Fruit fly (Drosophila melanogaster) whole organism, embryonic: Measurements from ENCODE around the gene Arv1.

ENCODE experiments used
- Asciz ChIP-seq: fragments of 200-800 bp; sonication (Bioruptor generic); optimal IDR thresholded peaks from 2 replicates; lab custom pipeline; 2017; ENCODE audit warnings: missing biosample characterization, mild to moderate bottlenecking, missing genetic modification characterization, missing genetic modification reagents
- CG10321 ChIP-seq: fragments of 200-800 bp; sonication (Bioruptor generic); IDR thresholded peaks from 2 replicates; pipeline ENCODE4 v1.3.6; 2022; ENCODE audit warnings: missing biosample characterization, missing genetic modification characterization
- CG11093 ChIP-seq: fragments of 200-800 bp; sonication (Bioruptor generic); IDR thresholded peaks from 3 replicates; pipeline ENCODE4 v1.3.6; 2022; ENCODE audit warnings: missing biosample characterization, missing genetic modification characterization
- CG11560 ChIP-seq: fragments of 200-800 bp; sonication (Bioruptor generic); IDR thresholded peaks from 3 replicates; pipeline ENCODE4 v1.3.6; 2022; ENCODE audit warnings: missing biosample characterization, missing genetic modification characterization
- CG11695 ChIP-seq: fragments of 200-800 bp; sonication (Bioruptor generic); IDR thresholded peaks from 3 replicates; pipeline ENCODE4 v1.3.6; 2022; ENCODE audit warnings: missing biosample characterization, missing genetic modification characterization
- CG12659 ChIP-seq: fragments of 200-800 bp; sonication (Bioruptor generic); optimal IDR thresholded peaks from 3 replicates; lab custom pipeline; 2017; ENCODE audit warnings: mild to moderate bottlenecking, missing biosample characterization, missing genetic modification reagents, missing genetic modification characterization
- CG13287 ChIP-seq: fragments of 200-800 bp; sonication (Bioruptor generic); IDR thresholded peaks from 2 replicates; pipeline ENCODE4 v1.3.6; 2022; ENCODE audit warnings: missing biosample characterization, missing genetic modification characterization; ENCODE audit not compliant: partially characterized antibody
- CG13296 ChIP-seq: fragments of 200-800 bp; sonication (Bioruptor generic); optimal IDR thresholded peaks from 3 replicates; lab custom pipeline; 2018; ENCODE audit warnings: missing biosample characterization, mild to moderate bottlenecking, missing genetic modification characterization
- CG1529 ChIP-seq: fragments of 200-800 bp; sonication (Bioruptor generic); optimal IDR thresholded peaks from 3 replicates; lab custom pipeline; 2018; ENCODE audit warnings: missing biosample characterization, missing genetic modification characterization
- CG15601 ChIP-seq: fragments of 200-800 bp; sonication (Bioruptor generic); optimal IDR thresholded peaks from 3 replicates; lab custom pipeline; 2019; ENCODE audit warnings: missing biosample characterization, mild to moderate bottlenecking, missing genetic modification characterization, moderate library complexity
- CG2199 ChIP-seq: fragments of 200-800 bp; sonication (Bioruptor generic); IDR thresholded peaks from 3 replicates; pipeline ENCODE4 v1.3.6; 2022; ENCODE audit warnings: missing biosample characterization, missing genetic modification characterization
- CG31224 ChIP-seq: fragments of 200-800 bp; sonication (Bioruptor generic); IDR thresholded peaks from 2 replicates; pipeline ENCODE4 v1.3.6; 2022; ENCODE audit warnings: missing biosample characterization, missing genetic modification characterization
- CG31365 ChIP-seq: fragments of 200-800 bp; sonication (Bioruptor generic); optimal IDR thresholded peaks from 2 replicates; lab custom pipeline; 2018; ENCODE audit warnings: missing biosample characterization, mild to moderate bottlenecking, missing genetic modification characterization
- CG3163 ChIP-seq: fragments of 200-800 bp; sonication (Bioruptor generic); optimal IDR thresholded peaks from 3 replicates; lab custom pipeline; 2016; ENCODE audit warnings: missing biosample characterization, missing genetic modification characterization
- CG32532 ChIP-seq: fragments of 200-800 bp; sonication (Bioruptor generic); IDR thresholded peaks from 2 replicates; pipeline ENCODE4 v1.3.6; 2022; ENCODE audit warnings: missing biosample characterization, missing genetic modification characterization
- CG32772 ChIP-seq: fragments of 200-800 bp; sonication (Bioruptor generic); IDR thresholded peaks from 2 replicates; pipeline ENCODE4 v1.3.6; 2022; ENCODE audit warnings: missing biosample characterization, missing genetic modification characterization
- CG42726 ChIP-seq: fragments of 200-800 bp; sonication (Bioruptor generic); IDR thresholded peaks from 2 replicates; pipeline ENCODE4 v1.3.6; 2022; ENCODE audit warnings: missing biosample characterization, missing genetic modification characterization; ENCODE audit not compliant: partially characterized antibody
- CG5180 ChIP-seq: fragments of 200-800 bp; sonication (Bioruptor generic); optimal IDR thresholded peaks from 3 replicates; lab custom pipeline; 2017; ENCODE audit warnings: missing biosample characterization, missing genetic modification characterization, mild to moderate bottlenecking, moderate library complexity, missing genetic modification reagents
- CG6272 ChIP-seq: fragments of 200-800 bp; sonication (Bioruptor generic); IDR thresholded peaks from 2 replicates; pipeline ENCODE4 v1.3.6; 2022; ENCODE audit warnings: missing biosample characterization, missing genetic modification characterization
- CG7839 ChIP-seq: fragments of 200-800 bp; sonication (Bioruptor generic); optimal IDR thresholded peaks from 3 replicates; lab custom pipeline; 2018; ENCODE audit warnings: missing biosample characterization, mild to moderate bottlenecking, missing genetic modification characterization, moderate library complexity
- CG7928 ChIP-seq: fragments of 200-800 bp; sonication (Bioruptor generic); optimal IDR thresholded peaks from 2 replicates; lab custom pipeline; 2017; ENCODE audit warnings: missing biosample characterization, mild to moderate bottlenecking, missing genetic modification characterization
- CG8359 ChIP-seq: fragments of 200-800 bp; sonication (Bioruptor generic); optimal IDR thresholded peaks from 2 replicates; lab custom pipeline; 2017; ENCODE audit warnings: missing biosample characterization, mild to moderate bottlenecking, missing genetic modification characterization, borderline replicate concordance
- CG9437 ChIP-seq: fragments of 200-800 bp; sonication (Bioruptor generic); optimal IDR thresholded peaks from 2 replicates; lab custom pipeline; 2018; ENCODE audit warnings: missing biosample characterization, mild to moderate bottlenecking, missing genetic modification characterization
- CHES-1-like ChIP-seq: fragments of 200-800 bp; sonication (Bioruptor generic); optimal IDR thresholded peaks from 2 replicates; lab custom pipeline; 2016; ENCODE audit warnings: missing biosample characterization, missing genetic modification characterization
- CoRest ChIP-seq: fragments of 200-800 bp; sonication (Bioruptor generic); optimal IDR thresholded peaks from 3 replicates; lab custom pipeline; 2018; ENCODE audit warnings: missing biosample characterization, mild to moderate bottlenecking, missing genetic modification characterization, moderate library complexity
- D19A ChIP-seq: fragments of 200-800 bp; optimal IDR thresholded peaks from 3 replicates; lab custom pipeline; 2019; ENCODE audit warnings: missing biosample characterization, mild to moderate bottlenecking, missing genetic modification characterization, moderate library complexity
- Fer1 ChIP-seq: fragments of 200-800 bp; sonication (Bioruptor generic); optimal IDR thresholded peaks from 2 replicates; lab custom pipeline; 2017; ENCODE audit warnings: missing biosample characterization, mild to moderate bottlenecking, missing genetic modification characterization
- GATAe ChIP-seq: fragments of 200-800 bp; sonication (Bioruptor generic); conservative IDR thresholded peaks from 2 replicates; pipeline ENCODE4 v1.3.6; 2022; ENCODE audit warnings: missing biosample characterization, missing genetic modification characterization
- Hey ChIP-seq: fragments of 200-800 bp; sonication (Bioruptor generic); optimal IDR thresholded peaks from 3 replicates; lab custom pipeline; 2018; ENCODE audit warnings: missing biosample characterization, mild to moderate bottlenecking, missing genetic modification characterization
- Hmr ChIP-seq: fragments of 200-800 bp; sonication (Bioruptor generic); optimal IDR thresholded peaks from 3 replicates; lab custom pipeline; 2017; ENCODE audit warnings: mild to moderate bottlenecking, missing biosample characterization, missing genetic modification reagents, missing genetic modification characterization
- Lhr ChIP-seq: fragments of 200-800 bp; sonication (Bioruptor generic); optimal IDR thresholded peaks from 3 replicates; lab custom pipeline; 2017; ENCODE audit warnings: mild to moderate bottlenecking, missing biosample characterization, missing genetic modification reagents, missing genetic modification characterization
- Lpt ChIP-seq: fragments of >200 bp; optimal IDR thresholded peaks from 2 replicates; lab custom pipeline; 2018; ENCODE audit warnings: missing biosample characterization, missing genetic modification characterization
- MBD-R2 ChIP-seq: fragments of 200-800 bp; sonication (Bioruptor generic); IDR thresholded peaks from 2 replicates; pipeline ENCODE4 v1.3.6; 2022; ENCODE audit warnings: missing biosample characterization, missing genetic modification characterization
- Sry-β ChIP-seq: fragments of 200-800 bp; sonication (Bioruptor generic); optimal IDR thresholded peaks from 2 replicates; lab custom pipeline; 2018; ENCODE audit warnings: missing biosample characterization, mild to moderate bottlenecking, missing genetic modification characterization, moderate library complexity
- Xbp1 ChIP-seq: fragments of 200-800 bp; sonication (Bioruptor generic); optimal IDR thresholded peaks from 3 replicates; lab custom pipeline; 2016; ENCODE audit warnings: missing biosample characterization, mild to moderate bottlenecking, missing genetic modification characterization
- ab ChIP-seq: fragments of 200-800 bp; sonication (Bioruptor generic); optimal IDR thresholded peaks from 2 replicates; lab custom pipeline; 2016; ENCODE audit warnings: missing biosample characterization, missing genetic modification characterization
- bab2 ChIP-seq: fragments of 200-800 bp; sonication (Bioruptor generic); optimal IDR thresholded peaks from 2 replicates; lab custom pipeline; 2016; ENCODE audit warnings: missing biosample characterization, missing genetic modification characterization
- dmrt99B ChIP-seq: fragments of 200-800 bp; sonication (Bioruptor generic); optimal IDR thresholded peaks from 2 replicates; lab custom pipeline; 2018; ENCODE audit warnings: missing biosample characterization, mild to moderate bottlenecking, missing genetic modification characterization, moderate library complexity
- gro ChIP-seq: fragments of 200-800 bp; sonication (Bioruptor generic); optimal IDR thresholded peaks from 2 replicates; lab custom pipeline; 2016; ENCODE audit warnings: missing biosample characterization, missing genetic modification characterization
- h ChIP-seq: fragments of >200 bp; optimal IDR thresholded peaks from 2 replicates; lab custom pipeline; 2017
- hb ChIP-seq: fragments of 200-800 bp; sonication (Bioruptor generic); IDR thresholded peaks from 3 replicates; pipeline ENCODE4 v1.3.6; 2022; ENCODE audit warnings: missing biosample characterization, missing genetic modification characterization; ENCODE audit not compliant: partially characterized antibody
- ind ChIP-seq: fragments of 200-800 bp; sonication (Bioruptor generic); optimal IDR thresholded peaks from 3 replicates; lab custom pipeline; 2016; ENCODE audit warnings: missing biosample characterization, missing genetic modification characterization
- insv ChIP-seq, 2 experiments: fragments of 200-800 bp; sonication (Bioruptor generic); optimal IDR thresholded peaks; 3 replicates each; lab custom pipeline; 2016 to 2018; ENCODE audit warnings: missing biosample characterization in 2 of 2, missing genetic modification characterization in 2 of 2
- nmo ChIP-seq: fragments of 200-800 bp; sonication (Bioruptor generic); optimal IDR thresholded peaks from 2 replicates; lab custom pipeline; 2018; ENCODE audit warnings: missing biosample characterization, mild to moderate bottlenecking, missing genetic modification characterization, moderate library complexity
- sc ChIP-seq, 3 experiments: fragments of >200 bp in 2 of 3; fragments of 200-800 bp in 1 of 3; sonication (Bioruptor generic) in 1 of 3; optimal IDR thresholded peaks; 2 replicates in 2 of 3; 3 replicates in 1 of 3; lab custom pipeline; 2017; ENCODE audit warnings: mild to moderate bottlenecking in 1 of 3, missing biosample characterization in 1 of 3, missing genetic modification characterization in 1 of 3, missing genetic modification reagents in 1 of 3
- sr ChIP-seq: fragments of 200-800 bp; sonication (Bioruptor generic); IDR thresholded peaks from 3 replicates; pipeline ENCODE4 v1.3.6; 2022; ENCODE audit warnings: missing biosample characterization, missing genetic modification characterization
- tin ChIP-seq: fragments of 200-800 bp; sonication (Bioruptor generic); optimal IDR thresholded peaks from 3 replicates; lab custom pipeline; 2016; ENCODE audit warnings: missing biosample characterization, missing genetic modification characterization
- vvl ChIP-seq: fragments of 200-800 bp; sonication (Bioruptor generic); IDR thresholded peaks from 2 replicates; pipeline ENCODE4 v1.3.6; 2022; ENCODE audit warnings: missing biosample characterization, missing genetic modification characterization
- wek ChIP-seq: fragments of 200-800 bp; sonication (Bioruptor generic); optimal IDR thresholded peaks from 3 replicates; lab custom pipeline; 2018; ENCODE audit warnings: missing biosample characterization, mild to moderate bottlenecking, missing genetic modification characterization, moderate library complexity

The Arv1 gene

dm6 chr3L:21496865-21497634 lies 32.1 kb downstream of the Arv1 start, which contains the start of gene Hr78 (continued):
- TF ChIP-seq CG42726 (GFP tag; lab: Robert Waterston, UW) (peak; percentile 46; the same call in 1 of the 2 replicates), CG8359 (peak; percentile 71), Lhr (peak; percentile 51), CG2199 (GFP tag; lab: Robert Waterston, UW) (no peak), vvl (GFP tag; lab: Robert Waterston, UW) (peak; percentile 88), nmo (GFP tag; lab: Kevin White, UChicago) (peak; percentile 84), gro (GFP tag; lab: Kevin White, UChicago) (no peak), CG32532 (peak; percentile 77), dmrt99B (tag; lab: Kevin White, UChicago) (peak; percentile 90), insv (GFP tag; optimal IDR thresholded peaks at IDR 0.05; lab: Kevin White, UChicago) (peak; percentile 89 to 99), CHES-1-like (GFP tag; lab: Kevin White, UChicago) (no peak), bab2 (GFP tag; lab: Kevin White, UChicago) (no peak), CG7839 (tag; lab: Kevin White, UChicago) (peak; percentile 89), CG11093 (GFP tag; lab: Robert Waterston, UW) (no peak), CG10321 (GFP tag; lab: Robert Waterston, UW) (peak; percentile 64), ab (no peak), CG12659 (peak; percentile 91), Xbp1 (GFP tag; lab: Kevin White, UChicago) (peak; percentile 67), Sry-β (GFP tag; lab: Kevin White, UChicago) (no peak), CG7928 (GFP tag; lab: Kevin White, UChicago) (peak; percentile 22), CG13296 (GFP tag; lab: Kevin White, UChicago) (peak; percentile 92), CG6272 (GFP tag; lab: Robert Waterston, UW) (no peak), CG5180 (GFP tag; lab: Kevin White, UChicago) (peak; percentile 65), CG13287 (no peak; the same call in 1 of the 2 replicates), Asciz (peak; percentile 86), CG31365 (tag; lab: Kevin White, UChicago) (no peak), Lpt (GFP tag; lab: Kevin White, UChicago) (no peak), CG11560 (tag; lab: Robert Waterston, UW) (no peak), Hmr (GFP tag; lab: Kevin White, UChicago) (peak; percentile 90), D19A (tag; lab: Kevin White, UChicago) (peak; percentile 86), sc (optimal IDR thresholded peaks at IDR 0.05; lab: Kevin White, UChicago) (no peak), sc (GFP tag; optimal IDR thresholded peaks at IDR 0.05; lab: Kevin White, UChicago) (peak; percentile 65), sr (GFP tag; lab: Robert Waterston, UW) (no peak), tin (GFP tag; lab: Kevin White, UChicago) (peak; percentile 51), ind (GFP tag; lab: Kevin White, UChicago) (peak; percentile 77), Fer1 (GFP tag; lab: Kevin White, UChicago) (peak; percentile 90), CG31224 (GFP tag; lab: Robert Waterston, UW) (peak; percentile 45), Hey (tag; lab: Kevin White, UChicago) (no peak), wek (GFP tag; lab: Kevin White, UChicago) (no peak), CoRest (peak; percentile 89), CG11695 (GFP tag; lab: Robert Waterston, UW) (peak; percentile 89; the same call in 2 of the 3 replicates), CG1529 (GFP tag; lab: Kevin White, UChicago) (peak; percentile 57), h (no peak), CG9437 (GFP tag; lab: Kevin White, UChicago) (peak; percentile 91), CG3163 (GFP tag; lab: Kevin White, UChicago) (no peak), MBD-R2 (GFP tag; lab: Robert Waterston, UW) (peak; percentile 43), hb (GFP tag; lab: Robert Waterston, UW) (no peak), GATAe (GFP tag; lab: Robert Waterston, UW) (no peak), CG32772 (no peak), CG15601 (tag; lab: Kevin White, UChicago) (peak; percentile 74)
